Worm (Caenorhabditis elegans) whole organism, L4/young adult: ENCODE data around the gene nhr-277.
"Not testable (repeated sequence)": the region's sequence is repeated elsewhere in the genome, so short reads cannot be mapped to it uniquely, and the experiment has no call there.

ENCODE experiments used
- W03F9.2 ChIP-seq: fragments of 150-350 bp; optimal IDR thresholded peaks from 2 replicates; lab custom pipeline; 2014; ENCODE audit warnings: missing biosample characterization, missing genetic modification characterization
- dao-5 ChIP-seq: sonication (generic microtip); optimal IDR thresholded peaks from 2 replicates; lab custom pipeline; 2016; ENCODE audit warnings: missing genotype, missing genetic modification characterization, moderate library complexity, missing compliant biosample characterization
- him-1 ChIP-seq: sonication (generic microtip); optimal IDR thresholded peaks from 2 replicates; lab custom pipeline; 2016; ENCODE audit warnings: missing genotype, missing genetic modification reagents, missing genetic modification characterization, missing compliant biosample characterization

Gene nhr-277

DNA sequence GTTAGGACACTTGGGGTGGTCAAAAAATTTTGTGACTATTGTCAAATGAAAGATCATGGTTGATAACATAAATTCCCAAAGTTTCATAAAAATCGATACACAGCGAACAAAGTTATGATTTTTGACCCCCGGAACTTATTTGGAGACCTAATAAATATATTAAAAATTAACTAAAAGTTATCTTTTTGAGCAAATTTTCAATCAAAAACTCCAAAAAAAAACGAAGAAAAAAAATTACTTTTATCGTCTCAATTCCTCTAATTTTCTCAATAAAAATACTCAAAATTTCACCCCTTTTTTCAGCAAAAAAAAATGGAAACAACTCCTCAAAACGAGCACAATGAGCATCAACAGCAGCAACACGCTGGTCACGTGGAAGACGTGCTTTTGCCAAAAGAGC, 45.6 kb downstream of the nhr-277 start, which contains the start of gene atln-1:
TSS of gene atln-1 (plus strand) at position 301 of the 400 bp plus-strand sequence.
- TF ChIP-seq W03F9.2, him-1, dao-5 (tag; lab: Kevin White, UChicago): not testable (repeated sequence)

DNA sequence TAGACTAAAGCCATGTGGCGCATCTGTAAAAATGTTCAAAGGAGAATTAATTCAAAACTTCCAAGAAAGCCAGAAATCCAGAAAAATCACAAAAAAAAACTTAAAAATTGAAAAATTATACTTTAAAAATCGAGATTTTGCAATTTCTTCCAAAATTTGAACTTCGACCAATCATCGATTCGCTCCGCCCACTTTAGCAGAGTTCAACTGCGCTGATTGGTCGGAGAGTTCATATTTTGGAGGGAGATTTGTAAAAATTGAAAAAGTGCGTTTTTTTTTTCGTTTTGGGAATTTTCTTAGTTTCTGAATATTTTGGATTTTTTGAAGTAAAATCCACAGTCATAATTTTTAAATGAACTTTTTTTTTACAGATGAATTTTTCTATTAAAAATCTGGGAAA, 51.2 kb downstream of the nhr-277 start:
- TF ChIP-seq him-1 (tag; lab: Kevin White, UChicago) (no peak), dao-5 (tag; lab: Kevin White, UChicago) (no peak), W03F9.2 (tag; lab: Kevin White, UChicago) (no peak)
